Worm (Caenorhabditis elegans) whole organism, dauer: ENCODE data around the gene C17C3.24.
"Not testable (repeated sequence)": the region's sequence is repeated elsewhere in the genome, so short reads cannot be mapped to it uniquely, and the experiment has no call there.

ENCODE experiments used
- unc-62 ChIP-seq: sonication (generic microtip); optimal IDR thresholded peaks from 2 replicates; lab custom pipeline; 2017; ENCODE audit warnings: missing biosample characterization, missing genetic modification reagents, missing genetic modification characterization

The C17C3.24 gene

ce11 chrII:5554317-5554716, 12.7 kb upstream of the C17C3.24 start, which contains the start of gene ins-12:
Gene ins-12 (plus strand): TSS chrII:5554617.
- no peak for TF ChIP-seq unc-62 (GFP tag; lab: Kevin White, UChicago)

- TF ChIP-seq unc-62 (GFP tag; lab: Kevin White, UChicago): no peak
Observed at ce11 chrII:5553531-5553930, 11.9 kb upstream of the C17C3.24 start.

- TF ChIP-seq unc-62 (GFP tag; lab: Kevin White, UChicago): no peak
Observed at ce11 chrII:5551517-5551916, 9.9 kb upstream of the C17C3.24 start, which contains the start of gene C17C3.5. Gene C17C3.5 (plus strand): TSS chrII:5551817.

ce11 chrII:5549746-5550145, 8.2 kb upstream of the C17C3.24 start, which contains the start of gene C17C3.6:
Gene C17C3.6 (plus strand): TSS chrII:5550046.
- no peak for TF ChIP-seq unc-62 (GFP tag; lab: Kevin White, UChicago)

- no peak for TF ChIP-seq unc-62 (GFP tag; lab: Kevin White, UChicago)
Observed at ce11 chrII:5547442-5547894, 5.9 kb upstream of the C17C3.24 start, which contains the start of gene acdh-2. Gene acdh-2 (minus strand): TSS chrII:5547492.

- no peak for TF ChIP-seq unc-62 (GFP tag; lab: Kevin White, UChicago)
Observed at ce11 chrII:5544764-5545163, 3.2 kb upstream of the C17C3.24 start, which contains the start of gene ins-13. Gene ins-13 (minus strand): TSS chrII:5544864.

- TF ChIP-seq unc-62 (GFP tag; lab: Kevin White, UChicago): no peak
Observed at ce11 chrII:5544145-5544515, 2.5 kb upstream of the C17C3.24 start.

- peak; percentile 12 for TF ChIP-seq unc-62 (GFP tag; lab: Kevin White, UChicago)
Observed at ce11 chrII:5543476-5544144, 2.0 kb upstream of the C17C3.24 start.

ce11 chrII:5540113-5540512, 1.5 kb downstream of the C17C3.24 start, which contains the start of gene hlh-27:
Gene hlh-27 (minus strand): TSS chrII:5540213.
- not testable (repeated sequence) for TF ChIP-seq unc-62 (GFP tag; lab: Kevin White, UChicago)

ce11 chrII:5537524-5537923, 4.1 kb downstream of the C17C3.24 start, which contains the start of gene C17C3.11:
Gene C17C3.11 (plus strand): TSS chrII:5537824.
- no peak for TF ChIP-seq unc-62 (GFP tag; lab: Kevin White, UChicago)

- no peak for TF ChIP-seq unc-62 (GFP tag; lab: Kevin White, UChicago)
Observed at ce11 chrII:5537078-5537477, 4.5 kb downstream of the C17C3.24 start.

- not testable (repeated sequence) for TF ChIP-seq unc-62 (GFP tag; lab: Kevin White, UChicago)
Observed at ce11 chrII:5534939-5535338, 6.6 kb downstream of the C17C3.24 start, which contains the start of gene hlh-25. Gene hlh-25 (plus strand): TSS chrII:5535239.

- no peak for TF ChIP-seq unc-62 (GFP tag; lab: Kevin White, UChicago)
Observed at ce11 chrII:5533642-5534041, 7.9 kb downstream of the C17C3.24 start, which contains the start of gene hlh-26. Gene hlh-26 (minus strand): TSS chrII:5533742.

- no peak for TF ChIP-seq unc-62 (GFP tag; lab: Kevin White, UChicago)
Observed at ce11 chrII:5531855-5532328, 9.7 kb downstream of the C17C3.24 start, which contains the start of gene C17C3.9. Gene C17C3.9 (minus strand): TSS chrII:5532278.

ce11 chrII:5527841-5528240, 13.7 kb downstream of the C17C3.24 start, which contains the start of gene ZK177.1:
Gene ZK177.1 (plus strand): TSS chrII:5528141.
- no peak for TF ChIP-seq unc-62 (GFP tag; lab: Kevin White, UChicago)

- no peak for TF ChIP-seq unc-62 (GFP tag; lab: Kevin White, UChicago)
Observed at ce11 chrII:5525297-5525696, 16.3 kb downstream of the C17C3.24 start, which contains the start of gene tbx-35. Gene tbx-35 (minus strand): TSS chrII:5525397.
